Worm (Caenorhabditis elegans): ENCODE results near the gene F11D5.6.

DNA sequence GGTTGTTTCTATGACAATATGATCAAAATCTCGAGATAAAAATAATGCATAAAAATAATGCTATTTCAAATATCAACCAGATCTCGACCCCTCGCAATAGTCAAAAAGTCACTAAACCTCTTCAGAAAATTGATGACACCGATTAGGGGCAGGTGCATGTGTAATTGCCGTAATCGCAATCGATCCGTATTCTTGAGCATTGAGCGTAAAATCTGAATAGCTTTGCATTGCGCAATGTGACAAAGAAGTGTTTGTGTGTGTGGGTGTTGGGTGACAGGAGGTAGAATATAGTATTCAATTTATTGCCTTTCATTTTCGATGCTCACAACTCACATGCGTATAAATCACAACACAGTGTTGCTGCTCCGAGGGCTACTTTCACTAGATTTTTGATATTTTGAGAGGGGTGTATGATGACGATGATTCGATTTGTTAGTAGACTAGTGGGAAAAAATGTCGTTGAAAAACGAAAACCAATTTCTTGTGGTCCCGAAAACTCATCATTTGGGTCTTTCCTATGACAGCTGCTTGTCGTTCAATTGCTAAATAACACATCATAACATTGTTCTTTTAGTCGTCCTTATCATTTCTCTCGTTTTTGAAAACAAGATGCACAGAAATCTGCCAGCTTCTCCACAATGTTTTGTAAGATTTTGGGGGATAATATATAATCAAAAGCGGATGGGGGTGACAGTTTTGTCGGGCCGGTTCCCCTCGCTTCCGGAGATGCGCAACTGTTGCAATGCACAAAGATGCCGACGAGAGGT lies 10.0 kb downstream of the F11D5.6 start:
- TF ChIP-seq nhr-28 (tag; optimal IDR thresholded peaks at IDR 0.05): no peak
- TF ChIP-seq nhr-77 (tag; optimal IDR thresholded peaks at IDR 0.05): no peak
